Worm (Caenorhabditis elegans) whole organism, late embryonic: ENCODE data around the gene F40E10.5.

Experiments
- C38D4.7 ChIP-seq: fragments of 200-800 bp; sonication (Bioruptor generic); optimal IDR thresholded peaks from 2 replicates; lab custom pipeline; 2018; ENCODE audit warnings: mild to moderate bottlenecking, missing genetic modification characterization, moderate library complexity, missing compliant biosample characterization
- Y22D7AL.16 ChIP-seq: sonication (generic microtip); optimal IDR thresholded peaks from 2 replicates; lab custom pipeline; 2016; ENCODE audit warnings: missing genetic modification characterization, missing compliant biosample characterization
- ahr-1 ChIP-seq: sonication (generic microtip); optimal IDR thresholded peaks from 2 replicates; lab custom pipeline; 2016; ENCODE audit warnings: missing genetic modification characterization, missing compliant biosample characterization
- ama-1 ChIP-seq: fragments of 150-350 bp; optimal IDR thresholded peaks from 2 replicates; lab custom pipeline; 2014
- ceh-18 ChIP-seq: sonication (generic microtip); optimal IDR thresholded peaks from 2 replicates; lab custom pipeline; 2016; ENCODE audit warnings: missing genetic modification characterization, missing compliant biosample characterization
- ceh-19 ChIP-seq: fragments of 200-800 bp; sonication (Bioruptor generic); optimal IDR thresholded peaks from 2 replicates; lab custom pipeline; 2018; ENCODE audit warnings: mild to moderate bottlenecking, missing genetic modification characterization, missing compliant biosample characterization
- ceh-2 ChIP-seq: sonication (generic microtip); optimal IDR thresholded peaks from 2 replicates; lab custom pipeline; 2016; ENCODE audit warnings: missing genotype, missing genetic modification characterization, missing compliant biosample characterization
- ceh-24 ChIP-seq: sonication (generic microtip); optimal IDR thresholded peaks from 2 replicates; lab custom pipeline; 2016; ENCODE audit warnings: mild to moderate bottlenecking, missing genetic modification characterization, missing compliant biosample characterization
- ceh-30 ChIP-seq: fragments of 150-350 bp; optimal IDR thresholded peaks from 2 replicates; lab custom pipeline; 2014; ENCODE audit warnings: missing biosample characterization, missing genetic modification characterization
- ceh-45 ChIP-seq: fragments of 200-800 bp; sonication (Bioruptor generic); IDR thresholded peaks from 2 replicates; pipeline ENCODE4 v1.3.6; 2022; ENCODE audit warnings: missing genetic modification reagents, missing genetic modification characterization, missing compliant biosample characterization
- dmd-4 ChIP-seq: sonication (generic microtip); optimal IDR thresholded peaks from 2 replicates; lab custom pipeline; 2016; ENCODE audit warnings: borderline replicate concordance, missing genetic modification characterization, missing compliant biosample characterization
- elt-2 ChIP-seq: sonication (generic microtip); optimal IDR thresholded peaks from 2 replicates; lab custom pipeline; 2016; ENCODE audit warnings: missing genetic modification reagents, missing genetic modification characterization, missing compliant biosample characterization
- ets-4 ChIP-seq: sonication (generic microtip); optimal IDR thresholded peaks from 2 replicates; lab custom pipeline; 2016; ENCODE audit warnings: missing genetic modification characterization, missing compliant biosample characterization
- fkh-6 ChIP-seq: sonication (generic microtip); optimal IDR thresholded peaks from 2 replicates; lab custom pipeline; 2016; ENCODE audit warnings: missing genetic modification characterization, missing compliant biosample characterization
- gmeb-2 ChIP-seq: sonication (generic microtip); optimal IDR thresholded peaks from 2 replicates; lab custom pipeline; 2016; ENCODE audit warnings: missing genetic modification characterization, inconsistent platforms, missing compliant biosample characterization
- hlh-13 ChIP-seq: fragments of 200-800 bp; sonication (Bioruptor generic); optimal IDR thresholded peaks from 2 replicates; lab custom pipeline; 2018; ENCODE audit warnings: mild to moderate bottlenecking, missing genetic modification characterization, missing compliant biosample characterization
- hlh-15 ChIP-seq: sonication (generic microtip); optimal IDR thresholded peaks from 2 replicates; lab custom pipeline; 2016; ENCODE audit warnings: missing genetic modification characterization, missing compliant biosample characterization
- hlh-6 ChIP-seq: sonication (generic microtip); optimal IDR thresholded peaks from 2 replicates; lab custom pipeline; 2016; ENCODE audit warnings: missing genotype, missing genetic modification characterization, missing compliant biosample characterization
- lin-11 ChIP-seq: fragments of 200-800 bp; sonication (Bioruptor generic); optimal IDR thresholded peaks from 2 replicates; lab custom pipeline; 2018; ENCODE audit warnings: mild to moderate bottlenecking, missing genetic modification characterization, missing compliant biosample characterization
- madf-2 ChIP-seq: sonication (generic microtip); optimal IDR thresholded peaks from 2 replicates; lab custom pipeline; 2017; ENCODE audit warnings: missing genetic modification characterization, missing compliant biosample characterization
- nfya-1 ChIP-seq: sonication (generic microtip); optimal IDR thresholded peaks from 2 replicates; lab custom pipeline; 2017; ENCODE audit warnings: missing genetic modification characterization, mild to moderate bottlenecking, missing compliant biosample characterization, antibody characterized with exemption, moderate library complexity
- nhr-11 ChIP-seq: fragments of 150-350 bp; optimal IDR thresholded peaks from 2 replicates; lab custom pipeline; 2014; ENCODE audit warnings: missing biosample characterization, missing genetic modification characterization
- npax-4 ChIP-seq: sonication (generic microtip); optimal IDR thresholded peaks from 2 replicates; lab custom pipeline; 2016; ENCODE audit warnings: missing genetic modification characterization, missing compliant biosample characterization
- odd-2 ChIP-seq: sonication (generic microtip); optimal IDR thresholded peaks from 2 replicates; lab custom pipeline; 2017; ENCODE audit warnings: antibody characterized with exemption, mild to moderate bottlenecking, missing genetic modification characterization, missing compliant biosample characterization
- pax-1 ChIP-seq: fragments of 150-350 bp; optimal IDR thresholded peaks from 2 replicates; lab custom pipeline; 2014; ENCODE audit warnings: missing biosample characterization, missing genetic modification characterization
- pha-2 ChIP-seq: sonication (generic microtip); optimal IDR thresholded peaks from 2 replicates; lab custom pipeline; 2017; ENCODE audit warnings: mild to moderate bottlenecking, missing genetic modification characterization, missing compliant biosample characterization
- pqm-1 ChIP-seq: sonication (generic microtip); optimal IDR thresholded peaks from 2 replicates; lab custom pipeline; 2016; ENCODE audit warnings: missing genetic modification characterization, missing compliant biosample characterization
- ref-2 ChIP-seq: sonication (generic microtip); optimal IDR thresholded peaks from 2 replicates; lab custom pipeline; 2016; ENCODE audit warnings: missing genetic modification characterization, missing compliant biosample characterization
- sox-4 ChIP-seq: sonication (generic microtip); optimal IDR thresholded peaks from 2 replicates; lab custom pipeline; 2017; ENCODE audit warnings: mild to moderate bottlenecking, missing genetic modification characterization, inconsistent platforms, missing compliant biosample characterization
- tbx-2 ChIP-seq: sonication (generic microtip); optimal IDR thresholded peaks from 2 replicates; lab custom pipeline; 2016; ENCODE audit warnings: missing genetic modification characterization, missing compliant biosample characterization
- tbx-7 ChIP-seq: sonication (generic microtip); optimal IDR thresholded peaks from 2 replicates; lab custom pipeline; 2016; ENCODE audit warnings: missing genotype, missing genetic modification characterization, missing compliant biosample characterization
- unc-3 ChIP-seq, 2 experiments: fragments of 200-800 bp in 1 of 2; sonication (Bioruptor generic) in 1 of 2; sonication (generic microtip) in 1 of 2; conservative IDR thresholded peaks in 1 of 2; optimal IDR thresholded peaks in 1 of 2; 2 replicates each; pipeline versions ENCODE4 v1.3.6 to Lab custom; 2016 to 2022; ENCODE audit warnings: missing compliant biosample characterization in 2 of 2, missing genetic modification characterization in 2 of 2, missing genetic modification reagents in 1 of 2
- unc-42 ChIP-seq: sonication (generic microtip); optimal IDR thresholded peaks from 2 replicates; lab custom pipeline; 2016; ENCODE audit warnings: missing genotype, missing genetic modification characterization, missing compliant biosample characterization
- zip-5 ChIP-seq: sonication (generic microtip); optimal IDR thresholded peaks from 2 replicates; lab custom pipeline; 2016; ENCODE audit warnings: missing genetic modification characterization, missing compliant biosample characterization
- ztf-16 ChIP-seq: sonication (generic microtip); optimal IDR thresholded peaks from 2 replicates; lab custom pipeline; 2017; ENCODE audit warnings: missing genetic modification characterization, missing compliant biosample characterization

Gene F40E10.5

DNA sequence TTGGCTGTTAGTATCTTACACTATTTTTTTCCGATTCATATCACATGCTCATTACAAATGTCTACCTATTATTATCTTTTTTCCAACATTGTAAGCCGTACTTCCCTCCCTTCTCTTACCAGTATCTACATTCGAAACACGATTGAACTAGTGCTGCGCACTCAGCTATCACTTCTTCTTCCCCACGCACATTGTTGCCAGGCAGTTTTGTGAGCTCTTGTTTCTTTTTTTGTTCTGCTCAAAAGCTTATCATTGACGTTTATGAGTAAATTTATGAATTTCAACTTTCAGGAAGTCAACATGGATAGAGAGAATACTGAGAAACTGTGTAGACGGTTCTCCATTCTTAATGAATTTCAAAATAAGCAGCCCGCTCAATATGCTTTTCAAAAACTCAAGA, 19.5 kb downstream of the F40E10.5 start, which contains the start of gene F33C8.2:
TSS of gene F33C8.2 (plus strand) at position 301 of the 400 bp plus-strand sequence.
- no peak for TF ChIP-seq Y22D7AL.16 (tag; lab: Kevin White, UChicago)
- no peak for TF ChIP-seq nhr-11 (tag; lab: Kevin White, UChicago)
- TF ChIP-seq unc-3 (GFP tag; conservative IDR thresholded peaks at IDR 0.05; lab: Robert Waterston, UW), result no peak
- no peak for TF ChIP-seq unc-3 (tag; optimal IDR thresholded peaks at IDR 0.05; lab: Kevin White, UChicago)
- no peak for TF ChIP-seq ets-4
- TF ChIP-seq hlh-6 (tag; lab: Kevin White, UChicago), result no peak
- TF ChIP-seq hlh-15 (tag; lab: Kevin White, UChicago), result no peak
- no peak for TF ChIP-seq madf-2 (tag; lab: Kevin White, UChicago)
- TF ChIP-seq tbx-7 (tag; lab: Kevin White, UChicago), result no peak
- TF ChIP-seq pax-1 (tag; lab: Kevin White, UChicago), result no peak
- TF ChIP-seq ceh-45 (GFP tag; lab: Robert Waterston, UW), result no peak
- TF ChIP-seq ceh-19 (GFP tag; lab: Kevin White, UChicago), result no peak
- TF ChIP-seq ceh-2 (tag; lab: Kevin White, UChicago), result no peak
- no peak for TF ChIP-seq odd-2 (tag; lab: Kevin White, UChicago)
- no peak for TF ChIP-seq nfya-1 (tag; lab: Kevin White, UChicago)
- TF ChIP-seq pha-2, result no peak

DNA sequence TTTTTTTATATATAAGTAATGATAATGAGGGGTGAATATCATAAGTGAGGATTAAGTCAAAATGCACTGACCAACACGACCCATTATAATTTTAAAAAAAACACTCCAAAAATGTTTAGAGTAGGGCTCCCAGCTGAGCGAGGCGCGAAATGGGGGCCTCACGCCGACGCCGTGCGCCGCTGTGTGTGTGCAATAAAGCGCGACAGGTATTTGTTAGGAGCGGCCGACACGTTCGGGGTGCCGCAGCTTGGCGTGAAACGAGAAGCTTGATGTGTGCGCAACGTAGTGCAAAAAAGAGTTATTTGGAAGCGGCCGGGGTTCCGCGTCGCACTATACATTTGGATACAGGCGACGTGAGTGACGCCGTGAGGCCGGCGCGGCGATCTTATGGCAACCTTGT, 23.3 kb downstream of the F40E10.5 start:
- TF ChIP-seq fkh-6 (tag; lab: Kevin White, UChicago) (no peak), C38D4.7 (GFP tag; lab: Kevin White, UChicago) (no peak), ceh-30 (no peak), madf-2 (tag; lab: Kevin White, UChicago) (no peak), ama-1 (lab: Kevin White, UChicago) (no peak), ceh-18 (no peak), npax-4 (no peak), hlh-13 (no peak), ceh-2 (tag; lab: Kevin White, UChicago) (no peak), ceh-45 (GFP tag; lab: Robert Waterston, UW) (no peak), ref-2 (tag; lab: Kevin White, UChicago) (no peak), lin-11 (tag; lab: Kevin White, UChicago) (no peak), tbx-7 (tag; lab: Kevin White, UChicago) (no peak), elt-2 (tag; lab: Kevin White, UChicago) (no peak), unc-3 (GFP tag; conservative IDR thresholded peaks at IDR 0.05; lab: Robert Waterston, UW) (no peak), unc-3 (tag; optimal IDR thresholded peaks at IDR 0.05; lab: Kevin White, UChicago) (no peak), dmd-4 (tag; lab: Kevin White, UChicago) (no peak), unc-42 (no peak)

DNA sequence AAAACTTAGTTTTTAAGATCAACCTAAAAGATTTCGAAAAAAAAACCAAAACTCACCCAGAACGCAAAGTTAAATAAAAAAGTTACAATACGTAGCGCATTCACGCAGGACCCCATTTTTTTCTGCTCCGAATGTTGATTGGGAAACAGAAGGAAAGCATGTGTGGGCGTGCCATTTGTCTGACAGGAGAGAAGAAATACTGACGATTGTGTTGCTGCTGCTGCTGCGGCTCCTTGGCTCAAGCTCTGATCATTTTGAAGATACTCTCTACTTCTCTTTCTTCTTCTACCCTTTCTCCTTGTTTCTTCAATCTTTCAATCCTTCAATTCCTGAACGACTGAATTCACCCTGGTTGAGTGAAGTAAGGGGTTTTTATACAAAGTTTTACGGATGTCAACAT, 27.7 kb downstream of the F40E10.5 start, which contains the start of gene tsp-8:
TSS of gene tsp-8 (minus strand) at position 185 of the 400 bp plus-strand sequence.
- TF ChIP-seq tbx-2 (tag; lab: Kevin White, UChicago) (no peak), ceh-18 (peak; percentile 6)
- TF ChIP-seq, all 69 proteins: peak for 1

DNA sequence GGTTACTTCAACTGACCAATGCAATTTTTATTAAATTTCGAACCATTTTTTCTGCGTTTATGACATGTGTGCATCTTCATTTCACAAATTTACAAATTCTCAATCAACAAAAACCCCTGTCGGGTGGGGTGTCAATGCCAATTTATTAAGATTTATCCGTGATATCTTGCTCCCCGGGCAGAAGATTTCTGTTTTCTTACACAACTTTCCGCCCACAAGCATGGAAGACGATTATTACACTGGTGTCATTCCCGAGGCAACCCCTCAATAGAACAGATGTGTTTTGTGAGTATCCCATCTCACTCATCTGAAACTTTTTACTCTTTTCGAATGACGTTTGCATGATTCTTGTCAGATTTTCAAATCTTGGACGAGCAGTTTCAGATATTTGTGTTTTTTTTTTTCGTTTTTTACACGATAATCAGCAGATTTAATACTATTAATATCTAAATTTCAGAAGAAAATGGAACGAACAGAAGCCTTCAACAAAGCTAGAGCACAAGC, 30.3 kb downstream of the F40E10.5 start, which contains the start of gene F33C8.4:
TSS of gene F33C8.4 (plus strand) at position 454 of the 504 bp plus-strand sequence.
- TF ChIP-seq sox-4 (no peak), ceh-18 (peak; percentile 49), ztf-16 (tag; lab: Kevin White, UChicago) (no peak), ceh-24 (no peak), ahr-1 (tag; lab: Kevin White, UChicago) (no peak), zip-5 (no peak), pqm-1 (tag; lab: Kevin White, UChicago) (no peak), gmeb-2 (tag; lab: Kevin White, UChicago) (no peak)
